Fruit fly (Drosophila melanogaster): ENCODE results near the gene FipoQ.

Gene FipoQ

DNA sequence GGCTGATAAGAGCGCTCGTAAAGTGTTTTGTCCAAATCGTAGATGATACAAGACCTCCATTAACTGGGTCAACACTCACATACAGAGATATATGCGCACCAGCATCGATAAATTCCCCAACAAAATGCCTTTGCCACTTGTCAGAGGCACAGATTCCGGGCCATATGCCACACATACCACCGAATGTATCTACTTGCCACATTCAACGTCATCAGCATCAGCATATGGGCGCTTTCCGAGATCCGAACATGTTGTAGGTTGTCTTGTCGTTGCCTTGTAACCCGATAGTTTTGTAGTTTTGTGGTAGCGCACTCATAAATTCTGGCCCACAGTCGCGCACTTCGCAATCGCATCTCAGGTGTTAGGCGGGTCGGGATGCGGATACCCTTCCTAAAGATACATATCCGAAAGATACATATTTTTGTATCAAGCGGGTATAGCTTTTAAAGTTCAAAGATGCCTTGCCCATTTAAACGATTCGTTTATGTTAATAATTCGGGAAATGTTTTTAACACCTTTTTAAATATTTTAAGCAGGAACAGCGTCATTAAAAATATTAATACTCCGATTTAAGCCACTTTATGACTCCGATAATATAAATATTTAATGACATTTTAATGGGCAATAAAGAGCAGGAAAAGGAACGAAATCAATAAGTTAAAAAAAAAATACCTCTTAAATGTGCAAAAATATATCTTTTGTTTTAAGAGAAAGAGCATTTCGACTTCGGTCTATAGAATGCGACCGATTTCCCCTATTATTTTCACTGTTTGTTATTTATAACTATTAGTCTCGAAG is 29.6 kb downstream of the FipoQ start:
- no peak for TF ChIP-seq CG17801 (GFP tag; optimal IDR thresholded peaks at IDR 0.05; ENCODE audit: partially characterized antibody)

DNA sequence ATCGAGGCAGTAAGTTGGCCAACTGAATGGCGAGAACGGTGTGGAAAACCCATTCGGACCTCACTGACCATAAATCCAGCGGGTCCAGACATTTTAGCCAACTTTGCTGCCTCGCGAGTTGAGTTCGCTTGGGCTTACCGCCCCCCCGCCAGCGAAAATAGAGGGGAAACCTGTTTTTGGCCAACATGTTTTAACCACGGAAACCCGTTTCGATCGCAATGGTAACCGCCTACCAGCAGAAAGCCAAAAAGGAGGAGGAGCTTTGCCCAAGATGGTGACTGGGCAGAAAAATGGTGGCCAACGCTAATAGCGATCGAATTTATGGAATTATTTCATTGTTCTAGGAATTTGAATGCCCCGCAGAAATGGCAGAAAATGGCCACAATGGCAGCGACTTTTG is 32.0 kb downstream of the FipoQ start:
- no peak for TF ChIP-seq CG17801 (GFP tag; optimal IDR thresholded peaks at IDR 0.05; ENCODE audit: partially characterized antibody)

DNA sequence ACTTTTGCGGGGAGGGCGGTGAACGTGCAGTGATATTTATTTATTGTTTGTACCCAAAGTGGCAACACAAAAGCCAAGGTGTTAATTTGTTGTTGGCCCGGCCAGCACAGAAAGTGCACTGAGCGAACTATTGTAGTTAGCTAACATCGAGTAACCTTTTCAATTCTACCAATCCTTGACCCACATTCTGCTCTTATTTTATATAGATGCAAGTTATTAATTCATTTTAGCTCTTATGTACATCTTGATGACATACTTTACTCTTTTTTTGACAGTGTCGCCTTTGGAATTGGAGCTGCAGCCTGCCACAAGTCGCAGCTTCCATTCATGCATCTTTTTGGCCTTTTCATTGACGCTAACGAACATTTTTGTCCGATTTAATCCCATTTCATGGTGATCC is 43.9 kb downstream of the FipoQ start:
- no peak for TF ChIP-seq CG17801 (GFP tag; optimal IDR thresholded peaks at IDR 0.05; ENCODE audit: partially characterized antibody)

DNA sequence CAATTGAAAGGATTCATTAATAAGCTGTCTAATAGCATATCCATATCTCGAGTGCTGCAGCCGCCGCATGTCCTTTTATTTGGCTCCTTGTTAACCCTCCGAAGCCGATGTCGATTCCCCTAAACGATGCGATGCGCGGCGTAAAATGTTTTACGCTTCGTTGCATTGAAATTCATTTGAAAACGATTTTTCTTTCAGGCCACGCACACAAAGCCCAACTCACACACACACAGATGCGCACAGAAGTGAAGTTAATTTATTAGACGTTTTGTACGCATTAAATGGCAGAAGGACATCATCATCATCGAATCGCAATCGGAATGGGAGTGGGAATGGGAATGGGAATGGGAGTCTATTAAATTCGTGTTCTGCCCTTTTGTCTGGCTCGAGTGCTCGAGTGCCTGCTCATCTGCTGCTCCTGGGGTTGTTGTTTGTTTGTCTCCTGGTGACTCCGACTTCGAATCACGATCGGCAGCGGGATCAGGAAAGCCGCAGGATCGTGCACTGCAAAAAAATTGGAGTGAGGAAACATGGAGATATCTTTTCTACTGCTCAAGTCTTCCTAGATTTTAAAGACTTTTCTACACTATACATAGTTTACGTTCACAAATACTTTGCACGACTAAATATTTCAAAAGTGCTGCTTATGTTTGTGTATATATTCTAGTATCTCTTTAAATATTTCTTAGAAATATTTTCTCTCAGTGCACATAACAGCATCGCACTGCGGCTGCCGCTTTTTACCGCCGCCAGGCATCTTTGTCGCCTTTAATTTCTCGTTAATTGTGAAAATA is 46.6 kb downstream of the FipoQ start:
- no peak for TF ChIP-seq CG17801 (GFP tag; optimal IDR thresholded peaks at IDR 0.05; ENCODE audit: partially characterized antibody)

DNA sequence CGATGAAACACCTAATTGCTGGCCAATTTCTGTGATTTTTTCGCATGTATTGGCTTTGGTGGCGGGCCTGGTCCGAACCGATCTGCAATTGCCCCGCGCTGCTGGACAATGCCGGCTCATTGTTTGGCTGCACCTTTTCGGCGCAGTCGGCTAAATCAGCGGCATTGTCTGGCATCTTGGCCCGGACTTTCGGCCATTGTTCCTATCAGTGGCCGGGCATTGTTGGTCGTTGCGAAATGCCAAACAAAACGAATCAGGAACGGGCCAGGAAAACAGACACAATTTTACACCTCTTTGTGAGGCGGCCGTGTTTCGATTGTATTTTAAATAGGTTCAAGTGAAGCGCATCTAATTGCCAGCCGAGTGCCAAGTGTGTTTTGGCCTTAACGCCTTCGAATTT is 50.6 kb downstream of the FipoQ start:
- no peak for TF ChIP-seq CG17801 (GFP tag; optimal IDR thresholded peaks at IDR 0.05; ENCODE audit: partially characterized antibody)

DNA sequence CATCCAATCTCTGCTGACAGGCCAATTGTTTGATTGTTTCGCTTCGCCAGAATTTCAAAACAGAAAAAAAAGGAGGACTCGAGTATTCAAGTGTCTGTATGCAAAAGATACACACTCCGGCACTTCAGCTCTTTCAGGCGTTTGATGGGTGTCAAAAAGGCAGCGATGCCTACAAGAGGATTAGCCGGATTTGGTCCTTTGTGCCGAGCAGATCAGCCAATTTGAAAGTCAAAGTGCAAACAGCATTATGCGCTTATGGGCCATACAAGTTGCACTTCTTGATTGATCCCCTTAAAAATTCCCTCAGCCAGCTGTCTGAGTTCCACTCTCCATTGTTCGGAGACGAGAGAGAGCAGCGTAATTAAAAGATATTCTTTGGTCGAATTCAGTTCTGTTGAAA is 51.8 kb downstream of the FipoQ start:
- TF ChIP-seq CG17801 (GFP tag; optimal IDR thresholded peaks at IDR 0.05; ENCODE audit: partially characterized antibody), result no peak

DNA sequence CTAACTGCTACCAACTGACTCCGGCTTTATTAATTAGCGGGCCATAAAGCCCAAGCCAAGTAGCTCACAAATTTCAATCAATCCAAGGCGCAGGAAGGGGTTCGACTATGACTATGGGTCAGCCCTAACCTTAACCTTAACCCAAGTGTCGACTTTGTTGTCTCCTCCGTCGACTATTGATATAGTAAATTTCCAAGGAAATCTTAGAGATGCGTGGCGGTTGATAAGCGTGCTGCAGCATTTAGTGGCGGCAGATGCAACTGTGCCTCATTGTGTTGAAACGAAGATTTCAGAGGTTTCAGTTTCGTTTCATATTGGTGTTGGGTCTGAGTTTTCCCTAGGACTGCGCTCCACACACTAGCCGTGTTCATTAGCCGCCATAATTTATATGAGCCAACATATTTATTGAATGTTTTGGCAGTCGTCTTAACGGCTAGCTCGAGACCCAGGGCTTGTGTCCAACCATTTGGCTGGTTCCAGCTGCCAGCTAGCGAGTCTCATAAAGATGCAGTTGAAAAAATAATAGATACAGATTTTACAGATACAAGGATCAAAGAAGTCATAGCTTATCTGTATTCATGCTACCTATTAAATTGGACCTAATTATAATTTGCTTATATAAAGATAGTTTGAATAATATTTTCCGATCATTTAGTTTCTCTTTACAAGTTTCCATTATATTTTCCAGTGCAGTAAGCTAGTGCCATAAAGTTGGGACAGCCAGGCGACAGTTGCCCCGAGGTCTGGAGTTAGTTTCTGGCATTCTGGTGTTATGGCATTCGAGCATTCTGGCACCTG is 52.8 kb downstream of the FipoQ start:
- TF ChIP-seq CG17801 (GFP tag; optimal IDR thresholded peaks at IDR 0.05; ENCODE audit: partially characterized antibody), result no peak

DNA sequence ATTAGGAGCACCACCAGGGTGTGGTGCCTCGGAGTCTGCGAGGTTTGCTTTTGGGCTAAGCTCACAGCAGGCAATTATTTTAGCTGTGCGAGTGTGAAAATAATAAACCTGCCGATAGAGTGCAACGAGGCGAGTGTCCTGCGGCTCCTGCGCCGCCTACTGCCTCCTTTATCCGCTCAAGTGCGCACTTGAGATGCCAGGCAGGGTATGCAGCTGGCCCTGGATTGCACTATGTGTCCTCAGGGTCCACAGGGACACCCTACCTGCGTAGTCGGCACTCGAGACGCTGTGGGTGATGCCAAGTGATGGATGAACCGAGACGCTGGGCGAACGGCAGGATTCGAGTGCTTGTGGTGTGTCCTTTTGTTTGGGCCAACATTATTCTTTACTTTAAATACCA is 53.4 kb downstream of the FipoQ start:
- no peak for TF ChIP-seq CG17801 (GFP tag; optimal IDR thresholded peaks at IDR 0.05; ENCODE audit: partially characterized antibody)
